Worm (Caenorhabditis elegans): ENCODE data around the gene T22C8.4.
A peak's percentile ranks its signal among the peaks of the same experiment; 100 is the strongest.

The T22C8.4 gene

ce11 chrII:8623396-8623795, at the start of gene T22C8.4:
Gene T22C8.4 (minus strand): TSS chrII:8623496.
- TF ChIP-seq F13H6.1 (tag; optimal IDR thresholded peaks at IDR 0.05) (no peak), skn-1 (tag; optimal IDR thresholded peaks at IDR 0.05) (no peak), R02D3.7 (tag; optimal IDR thresholded peaks at IDR 0.05) (no peak), elt-1 (tag; optimal IDR thresholded peaks at IDR 0.05) (no peak), nhr-23 (tag; optimal IDR thresholded peaks at IDR 0.05) (no peak), lin-39 (tag; optimal IDR thresholded peaks at IDR 0.05) (no peak), mdl-1 (tag; optimal IDR thresholded peaks at IDR 0.05) (no peak), alr-1 (tag; optimal IDR thresholded peaks at IDR 0.05) (no peak), sem-4 (tag; optimal IDR thresholded peaks at IDR 0.05) (no peak), nhr-21 (tag; optimal IDR thresholded peaks at IDR 0.05) (no peak)

DNA sequence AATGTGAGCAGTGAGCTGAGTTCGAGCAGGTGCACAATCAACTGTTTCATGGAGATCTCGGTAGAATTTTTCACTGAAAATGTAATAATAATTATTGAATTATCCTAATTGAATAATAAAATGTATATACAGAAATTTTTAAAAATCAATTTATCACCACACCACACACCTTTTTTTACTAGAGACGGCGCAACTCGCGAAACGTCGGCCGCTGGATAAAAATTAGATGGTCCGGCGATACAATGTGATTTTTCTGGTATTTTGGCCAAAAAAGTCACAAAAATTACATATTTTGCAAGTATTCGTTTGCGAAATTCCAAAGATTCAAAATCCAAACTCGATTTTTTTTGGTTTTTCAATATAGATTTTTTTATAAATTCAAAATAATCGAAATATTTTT, 47.5 kb upstream of the T22C8.4 start:
- TF ChIP-seq snpc-4 (tag; optimal IDR thresholded peaks at IDR 0.05), result peak; percentile 35
- TF ChIP-seq nhr-129 (tag; optimal IDR thresholded peaks at IDR 0.05), result no peak

ce11 chrII:8668871-8669270, 45.6 kb upstream of the T22C8.4 start:
- no peak for TF ChIP-seq nhr-6 (tag; optimal IDR thresholded peaks at IDR 0.05)
- no peak for TF ChIP-seq nhr-10 (tag; optimal IDR thresholded peaks at IDR 0.05)
- no peak for TF ChIP-seq elt-3 (tag; optimal IDR thresholded peaks at IDR 0.05)
- no peak for TF ChIP-seq blmp-1 (tag; optimal IDR thresholded peaks at IDR 0.05; ENCODE audit: insufficient read depth)
- TF ChIP-seq nhr-25 (tag; optimal IDR thresholded peaks at IDR 0.05), result no peak
- TF ChIP-seq ztf-1 (GFP tag; conservative IDR thresholded peaks at IDR 0.05), result no peak
- TF ChIP-seq mdl-1 (tag; optimal IDR thresholded peaks at IDR 0.05), result no peak
- no peak for TF ChIP-seq C34F6.9 (tag; optimal IDR thresholded peaks at IDR 0.05)

DNA sequence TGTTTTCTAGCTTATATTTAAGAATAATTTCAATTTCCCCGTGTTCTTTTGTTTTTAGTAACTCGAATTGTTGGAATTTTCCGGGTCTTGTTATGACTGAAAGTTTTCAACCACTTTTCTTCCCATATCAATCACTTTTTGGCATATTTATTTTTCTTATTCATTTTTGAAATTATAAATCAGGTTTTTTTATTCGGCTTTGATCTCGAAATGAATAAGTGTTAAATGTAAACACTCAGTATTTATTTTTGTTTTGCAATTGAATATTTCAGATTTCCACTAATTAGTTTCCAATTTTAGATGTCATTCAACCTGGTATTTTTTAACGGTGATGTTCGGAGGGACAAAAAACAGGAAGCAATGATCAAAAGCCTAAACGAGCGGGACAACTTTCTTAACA, 41.2 kb upstream of the T22C8.4 start, which contains the start of gene etc-1:
Gene etc-1 (plus strand): TSS at position 301 of the 400 bp plus-strand sequence.
- no peak for TF ChIP-seq nhr-10 (tag; optimal IDR thresholded peaks at IDR 0.05)
- no peak for TF ChIP-seq ama-1 (optimal IDR thresholded peaks at IDR 0.05)
- TF ChIP-seq nhr-12 (tag; optimal IDR thresholded peaks at IDR 0.05), result no peak
- TF ChIP-seq elt-3 (tag; optimal IDR thresholded peaks at IDR 0.05), result no peak

DNA sequence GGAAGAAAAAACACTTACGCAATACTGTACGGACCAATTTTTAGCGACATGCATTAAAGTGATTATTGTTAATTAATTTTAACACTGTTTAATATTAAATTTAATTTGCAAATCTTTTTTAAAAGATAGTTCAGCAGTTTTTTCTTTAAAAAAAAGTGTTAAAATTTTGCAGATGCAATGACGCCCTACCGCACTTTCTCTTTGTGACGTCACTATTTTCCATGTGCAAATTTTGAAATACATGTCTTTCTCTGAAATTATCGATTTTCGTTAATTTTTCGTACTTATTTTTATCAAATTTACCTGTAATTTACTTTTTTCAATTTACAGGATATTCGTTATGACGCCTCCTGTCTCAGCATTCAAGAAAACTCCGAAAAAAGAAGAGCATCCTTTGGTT, 38.2 kb upstream of the T22C8.4 start, which contains the start of the genes piga-1 and eif-2Bepsilon:
Gene piga-1 (minus strand): TSS at position 174 of the 400 bp plus-strand sequence.
Gene eif-2Bepsilon (plus strand): TSS at position 331 of the 400 bp plus-strand sequence.
- TF ChIP-seq nhr-10 (tag; optimal IDR thresholded peaks at IDR 0.05) (no peak), mab-5 (tag; optimal IDR thresholded peaks at IDR 0.05) (no peak), nhr-77 (tag; optimal IDR thresholded peaks at IDR 0.05) (no peak), lin-11 (tag; optimal IDR thresholded peaks at IDR 0.05) (no peak), C34F6.9 (tag; optimal IDR thresholded peaks at IDR 0.05) (peak; percentile 88), mbf-1 (tag; optimal IDR thresholded peaks at IDR 0.05) (no peak), peb-1 (tag; optimal IDR thresholded peaks at IDR 0.05) (no peak), fos-1 (tag; optimal IDR thresholded peaks at IDR 0.05) (peak; percentile 21), F13H6.1 (tag; optimal IDR thresholded peaks at IDR 0.05) (no peak), ceh-82 (tag; optimal IDR thresholded peaks at IDR 0.05) (no peak), skn-1 (tag; optimal IDR thresholded peaks at IDR 0.05) (no peak), unc-39 (tag; optimal IDR thresholded peaks at IDR 0.05) (no peak), ztf-11 (tag; optimal IDR thresholded peaks at IDR 0.05) (no peak), ceh-16 (tag; optimal IDR thresholded peaks at IDR 0.05) (no peak), R02D3.7 (tag; optimal IDR thresholded peaks at IDR 0.05) (no peak), unc-55 (GFP tag; optimal IDR thresholded peaks at IDR 0.05) (peak; percentile 84), nhr-23 (tag; optimal IDR thresholded peaks at IDR 0.05) (no peak), elt-3 (tag; optimal IDR thresholded peaks at IDR 0.05) (no peak), crh-2 (tag; optimal IDR thresholded peaks at IDR 0.05) (peak; percentile 72), nhr-129 (tag; optimal IDR thresholded peaks at IDR 0.05) (peak; percentile 48), mdl-1 (tag; optimal IDR thresholded peaks at IDR 0.05) (peak in 1 of 2 experiments; percentile 1), lsy-2 (tag; optimal IDR thresholded peaks at IDR 0.05) (peak in 1 of 2 experiments; percentile 74), sma-9 (GFP tag; optimal IDR thresholded peaks at IDR 0.05) (peak; percentile 21), sma-9 (tag; optimal IDR thresholded peaks at IDR 0.05) (no peak), unc-62 (GFP tag; optimal IDR thresholded peaks at IDR 0.05) (no peak), nhr-25 (tag; optimal IDR thresholded peaks at IDR 0.05) (no peak), lin-39 (tag; optimal IDR thresholded peaks at IDR 0.05) (no peak), Y55F3AM.14 (GFP tag; optimal IDR thresholded peaks at IDR 0.05) (no peak), egl-27 (tag; optimal IDR thresholded peaks at IDR 0.05) (no peak), ztf-1 (GFP tag; conservative IDR thresholded peaks at IDR 0.05) (no peak), snpc-4 (tag; optimal IDR thresholded peaks at IDR 0.05) (no peak), lin-13 (GFP tag; optimal IDR thresholded peaks at IDR 0.05) (no peak), nhr-237 (tag; optimal IDR thresholded peaks at IDR 0.05) (no peak), blmp-1 (tag; optimal IDR thresholded peaks at IDR 0.05; ENCODE audit: insufficient read depth) (no peak), ZK546.5 (tag; optimal IDR thresholded peaks at IDR 0.05) (no peak), elt-1 (tag; optimal IDR thresholded peaks at IDR 0.05) (no peak), nhr-6 (tag; optimal IDR thresholded peaks at IDR 0.05) (peak; percentile 24), gmeb-1 (tag; optimal IDR thresholded peaks at IDR 0.05) (no peak), ztf-4 (tag; optimal IDR thresholded peaks at IDR 0.05) (no peak), dmd-4 (tag; optimal IDR thresholded peaks at IDR 0.05) (no peak)

Data from whole organism, L2 larva.